Fruit fly (Drosophila melanogaster): Measurements from ENCODE around the gene CG2839.

The CG2839 gene

dm6 chr2L:625352-625751 lies at the start of gene CG2839:
TSS of gene CG2839 (plus strand) at chr2L:625652.
- TF ChIP-seq CG8478 (optimal IDR thresholded peaks at IDR 0.05), result no peak
- TF ChIP-seq CTCF (optimal IDR thresholded peaks at IDR 0.05), result no peak

DNA sequence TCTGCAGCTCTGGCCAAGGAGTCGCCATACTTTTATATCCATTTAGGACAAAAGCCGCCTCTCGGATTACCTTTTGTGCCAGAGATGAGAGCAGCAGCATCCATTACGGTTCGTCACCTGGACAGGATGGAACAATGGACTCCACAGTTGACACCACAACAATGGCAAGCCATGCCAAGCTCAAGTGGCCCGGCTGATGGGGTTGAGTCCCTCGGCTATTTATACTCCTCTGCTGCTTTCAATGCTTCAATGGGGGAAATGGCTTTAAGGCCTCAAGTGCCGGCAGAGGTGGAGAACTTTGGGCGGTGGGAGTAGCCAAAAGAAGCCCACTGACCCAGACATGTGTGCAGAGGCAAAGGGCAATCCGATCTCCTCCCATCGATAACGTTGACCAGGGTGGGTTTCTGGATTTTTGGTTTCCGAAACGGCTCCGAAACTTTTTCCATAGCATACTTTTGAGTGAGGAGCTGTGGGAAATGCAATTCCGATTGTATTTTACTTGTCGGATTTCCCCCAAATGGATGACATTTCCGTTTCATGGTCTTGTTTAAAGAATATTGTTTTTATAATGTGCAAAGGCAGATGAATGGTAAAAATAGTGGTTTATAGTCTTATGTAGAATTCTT lies 48.8 kb upstream of the CG2839 start, which contains the start of gene Ptth:
Gene Ptth (minus strand): TSS at position 338 of the 626 bp plus-strand sequence.
- TF ChIP-seq CTCF (optimal IDR thresholded peaks at IDR 0.05) (peak; percentile 47 to 59), CG8478 (optimal IDR thresholded peaks at IDR 0.05) (no peak)

- no peak for TF ChIP-seq CTCF (optimal IDR thresholded peaks at IDR 0.05)
- no peak for TF ChIP-seq CG8478 (optimal IDR thresholded peaks at IDR 0.05)
Observed at dm6 chr2L:577186-577585, 48.3 kb upstream of the CG2839 start, which contains the start of gene Pph13. TSS of gene Pph13 (plus strand) at chr2L:577486.

DNA sequence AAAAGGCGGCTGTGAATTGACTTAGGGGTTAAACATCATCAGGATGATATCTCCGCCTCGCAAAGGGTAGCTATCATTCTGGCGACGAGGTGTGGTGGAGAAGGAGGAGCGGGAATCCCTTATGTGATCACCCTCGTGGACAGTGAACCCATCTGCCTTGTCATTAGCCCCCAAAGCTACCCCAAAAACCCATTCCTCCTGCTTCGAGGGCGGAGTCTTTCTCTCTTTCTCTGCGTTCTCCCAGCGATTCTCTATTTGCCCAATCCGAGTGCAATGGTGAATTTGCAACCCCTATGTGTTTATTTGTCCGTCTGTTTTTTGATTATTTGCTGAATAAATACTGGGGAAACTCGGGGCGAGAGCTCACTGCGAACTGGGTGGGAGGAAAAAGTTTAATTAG lies 40.2 kb upstream of the CG2839 start:
- TF ChIP-seq CG8478 (optimal IDR thresholded peaks at IDR 0.05) (no peak), CTCF (optimal IDR thresholded peaks at IDR 0.05) (no peak)

DNA sequence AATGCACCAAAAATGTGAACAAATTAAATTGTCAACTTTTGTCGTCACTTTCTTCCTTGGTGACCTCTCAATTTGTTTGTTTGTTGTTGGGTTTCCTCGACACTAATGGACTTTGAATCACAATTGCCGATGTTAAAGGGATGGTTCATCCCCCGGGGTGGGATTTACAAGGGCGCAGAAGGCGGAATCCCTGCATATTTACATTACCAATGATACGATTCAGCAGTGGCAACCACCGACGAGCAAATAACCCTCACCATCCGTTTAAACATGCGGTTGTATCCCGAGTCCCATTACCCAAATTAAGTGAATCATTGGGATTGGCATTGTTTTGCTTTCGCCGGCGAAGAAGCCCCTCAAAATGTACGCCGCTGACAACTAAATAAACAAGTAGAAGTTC lies 33.9 kb upstream of the CG2839 start:
- TF ChIP-seq CTCF (optimal IDR thresholded peaks at IDR 0.05) (no peak), CG8478 (optimal IDR thresholded peaks at IDR 0.05) (no peak)

- TF ChIP-seq CG8478 (optimal IDR thresholded peaks at IDR 0.05), result no peak
- TF ChIP-seq CTCF (optimal IDR thresholded peaks at IDR 0.05), result no peak
Observed at dm6 chr2L:594048-594447, 31.4 kb upstream of the CG2839 start.

dm6 chr2L:594635-595384 lies 30.6 kb upstream of the CG2839 start, which contains the start of gene Gsc:
TSS of gene Gsc (minus strand) at chr2L:594685.
- TF ChIP-seq CG8478 (optimal IDR thresholded peaks at IDR 0.05) (no peak), CTCF (optimal IDR thresholded peaks at IDR 0.05) (no peak)

DNA sequence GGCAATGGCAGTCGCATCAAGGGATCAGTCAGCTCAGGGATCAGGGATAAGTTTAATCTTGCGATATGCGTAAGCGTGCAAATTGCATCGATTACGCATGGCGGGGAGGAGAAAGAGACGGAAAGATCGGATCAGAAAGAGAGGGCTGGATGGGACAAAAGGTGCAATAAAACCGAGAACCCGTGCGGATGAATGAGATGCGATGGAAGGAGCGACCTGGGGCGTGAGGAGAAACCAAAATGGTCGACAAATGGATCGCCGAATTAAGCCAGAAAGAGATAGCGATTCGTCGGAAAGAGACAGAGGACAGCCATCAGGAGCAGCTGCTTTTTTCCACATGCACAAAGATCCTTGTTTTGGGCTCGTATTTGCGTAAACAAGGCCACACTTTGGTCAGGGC lies 27.7 kb upstream of the CG2839 start:
- no peak for TF ChIP-seq CTCF (optimal IDR thresholded peaks at IDR 0.05)
- TF ChIP-seq CG8478 (optimal IDR thresholded peaks at IDR 0.05), result no peak

- TF ChIP-seq CTCF (optimal IDR thresholded peaks at IDR 0.05) (peak in 1 of 2 experiments; percentile 20), CG8478 (optimal IDR thresholded peaks at IDR 0.05) (no peak)
Observed at dm6 chr2L:601848-602247, 23.6 kb upstream of the CG2839 start.

dm6 chr2L:602439-602879 lies 23.0 kb upstream of the CG2839 start, which contains the start of gene CG13689:
TSS of gene CG13689 (plus strand) at chr2L:602813.
- TF ChIP-seq CG8478 (optimal IDR thresholded peaks at IDR 0.05) (no peak), CTCF (optimal IDR thresholded peaks at IDR 0.05) (peak; percentile 76 to 95)

dm6 chr2L:604060-604459 lies 21.4 kb upstream of the CG2839 start:
- TF ChIP-seq CG8478 (optimal IDR thresholded peaks at IDR 0.05) (no peak), CTCF (optimal IDR thresholded peaks at IDR 0.05) (no peak)

DNA sequence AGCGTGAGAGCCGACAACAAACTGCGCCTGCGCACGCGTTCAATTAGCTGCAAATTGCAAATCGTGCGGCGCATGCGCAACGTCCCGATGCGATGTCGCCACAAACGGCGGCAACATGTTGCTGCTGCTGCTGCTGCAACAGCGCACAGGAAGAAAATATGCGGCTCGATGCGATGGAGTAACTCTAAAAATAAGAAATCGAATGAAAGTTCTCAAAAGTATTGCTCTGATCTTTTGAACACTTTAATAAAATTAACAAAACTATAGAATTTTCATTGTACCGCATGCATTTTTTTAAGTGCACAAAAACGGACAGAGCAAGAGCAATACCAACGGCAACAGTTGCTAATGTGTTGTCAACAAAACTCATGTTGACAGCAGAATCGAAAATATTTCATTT lies 19.3 kb upstream of the CG2839 start:
- TF ChIP-seq CG8478 (optimal IDR thresholded peaks at IDR 0.05) (no peak), CTCF (optimal IDR thresholded peaks at IDR 0.05) (no peak)

dm6 chr2L:606952-607351 lies 18.5 kb upstream of the CG2839 start:
- TF ChIP-seq CG8478 (optimal IDR thresholded peaks at IDR 0.05) (no peak), CTCF (optimal IDR thresholded peaks at IDR 0.05) (no peak)

DNA sequence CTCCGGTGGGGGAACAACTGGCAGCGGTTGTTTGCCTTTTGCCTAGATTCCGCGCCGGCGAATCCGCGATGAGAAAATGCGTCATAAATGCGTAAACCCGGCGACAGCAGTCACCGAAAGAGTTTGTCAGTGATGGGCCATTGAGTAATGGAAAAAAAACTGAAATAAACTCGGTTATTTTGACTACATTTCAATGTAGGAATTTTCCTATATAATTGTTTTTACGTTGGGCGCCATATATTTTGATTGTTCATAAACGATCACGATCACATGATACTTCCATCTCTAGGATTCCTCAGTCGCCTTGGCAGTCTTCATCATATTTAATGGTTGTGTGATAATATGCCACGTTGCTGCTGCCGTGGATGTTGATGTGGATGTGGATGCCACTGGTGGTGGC lies 17.3 kb upstream of the CG2839 start:
- no peak for TF ChIP-seq CG8478 (optimal IDR thresholded peaks at IDR 0.05)
- no peak for TF ChIP-seq CTCF (optimal IDR thresholded peaks at IDR 0.05)

DNA sequence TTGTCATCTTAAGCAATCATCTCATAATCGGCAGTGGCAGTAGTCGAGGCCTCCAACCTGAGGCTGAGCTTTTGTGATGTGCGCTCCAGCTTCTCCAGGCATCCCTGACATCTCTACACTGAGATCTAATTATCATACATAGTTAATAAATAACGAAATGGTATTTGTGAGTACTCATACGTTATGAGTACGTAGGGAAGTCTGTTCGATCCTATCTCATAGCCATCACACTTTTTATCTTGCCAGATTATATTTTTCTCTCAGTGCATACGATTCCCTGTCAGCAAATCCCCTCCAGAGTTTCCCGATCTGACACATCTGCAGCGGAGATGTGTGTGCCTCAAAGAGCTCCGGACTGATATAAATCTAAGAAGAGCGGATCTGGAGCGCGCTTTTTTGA lies 16.0 kb upstream of the CG2839 start:
- no peak for TF ChIP-seq CG8478 (optimal IDR thresholded peaks at IDR 0.05)
- TF ChIP-seq CTCF (optimal IDR thresholded peaks at IDR 0.05), result no peak

DNA sequence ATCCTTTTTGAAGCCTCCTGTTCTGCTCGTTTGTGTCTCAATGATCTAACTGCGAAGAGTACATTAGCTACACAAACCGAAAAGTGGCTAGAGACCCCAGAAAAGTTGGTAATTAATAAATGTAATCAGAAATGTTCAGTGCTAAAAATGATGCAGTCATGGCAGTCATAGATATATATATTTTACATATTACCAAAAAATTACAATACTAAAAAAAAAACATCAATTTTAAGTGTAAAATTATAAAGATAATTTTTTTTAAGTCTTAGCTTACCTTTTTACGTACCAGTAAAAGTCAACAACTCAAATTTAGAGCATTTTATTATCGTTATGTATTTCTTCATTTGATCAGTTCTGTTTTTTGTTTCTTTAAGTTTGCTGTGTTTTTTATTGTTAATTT lies 12.7 kb upstream of the CG2839 start:
- TF ChIP-seq CTCF (optimal IDR thresholded peaks at IDR 0.05) (no peak), CG8478 (optimal IDR thresholded peaks at IDR 0.05) (no peak)
